Worm (Caenorhabditis elegans) whole organism, L2 larva: ENCODE measurements around the gene ZK6.6.

Experiments
- R02D3.7 ChIP-seq: fragments of 150-350 bp; optimal IDR thresholded peaks from 2 replicates; lab custom pipeline; 2014; ENCODE audit warnings: missing biosample characterization, missing genetic modification characterization
- lin-11 ChIP-seq: fragments of 150-350 bp; sonication (generic microtip); optimal IDR thresholded peaks from 2 replicates; lab custom pipeline; 2014; ENCODE audit warnings: missing biosample characterization, missing genetic modification characterization, inconsistent platforms, mixed read lengths
- lin-13 ChIP-seq: fragments of 150-350 bp; optimal IDR thresholded peaks from 2 replicates; lab custom pipeline; 2014; ENCODE audit warnings: missing biosample characterization, missing genetic modification reagents, missing genetic modification characterization
- lin-39 ChIP-seq: fragments of 150-350 bp; optimal IDR thresholded peaks from 2 replicates; lab custom pipeline; 2014; ENCODE audit warnings: missing biosample characterization, missing genetic modification reagents, missing genetic modification characterization
- nhr-21 ChIP-seq: fragments of 150-350 bp; optimal IDR thresholded peaks from 2 replicates; lab custom pipeline; 2014; ENCODE audit warnings: missing biosample characterization, missing genetic modification characterization
- zag-1 ChIP-seq: fragments of 150-350 bp; optimal IDR thresholded peaks from 2 replicates; lab custom pipeline; 2014; ENCODE audit warnings: missing biosample characterization, missing genetic modification characterization
- ztf-11 ChIP-seq: sonication (generic microtip); optimal IDR thresholded peaks from 2 replicates; lab custom pipeline; 2017; ENCODE audit warnings: missing biosample characterization, missing genetic modification characterization

DNA sequence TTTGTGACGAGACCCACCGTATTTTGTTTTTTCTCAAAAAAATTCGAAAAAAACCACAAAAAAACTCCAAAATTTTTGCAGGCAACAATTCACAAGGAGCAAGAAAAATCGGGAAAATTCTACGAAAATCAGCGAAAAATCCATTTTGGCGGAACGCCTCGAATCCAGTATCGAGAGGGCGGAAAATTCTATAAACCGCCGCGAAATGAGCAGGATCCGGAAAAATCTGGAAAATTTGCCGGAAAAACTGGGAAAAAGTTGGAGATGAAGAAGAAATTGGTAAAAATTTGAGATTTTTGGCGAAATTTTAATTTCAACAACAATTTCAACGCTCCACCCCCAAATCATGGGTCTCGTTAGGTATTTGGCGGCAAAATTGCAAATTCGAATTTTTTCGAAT lies 28.4 kb upstream of the ZK6.6 start:
- TF ChIP-seq lin-39 (tag; lab: Kevin White, UChicago) (no peak), lin-13 (no peak), zag-1 (tag; lab: Kevin White, UChicago) (no peak), R02D3.7 (no peak), lin-11 (no peak), nhr-21 (tag; lab: Kevin White, UChicago) (no peak), ztf-11 (no peak)
